Fruit fly (Drosophila melanogaster) whole organism, embryonic: ENCODE data around the gene AsnRS.

ENCODE experiments used
- Aef1 ChIP-seq: fragments of 200-800 bp; sonication (Bioruptor generic); IDR thresholded peaks from 3 replicates; pipeline ENCODE4 v1.3.6; 2022; ENCODE audit warnings: missing biosample characterization, missing genetic modification characterization
- Bdp1 ChIP-seq: fragments of 200-800 bp; sonication (Bioruptor generic); optimal IDR thresholded peaks from 3 replicates; lab custom pipeline; 2016; ENCODE audit warnings: missing biosample characterization, missing genetic modification characterization
- CG10267 ChIP-seq: fragments of 200-800 bp; sonication (Bioruptor generic); optimal IDR thresholded peaks from 2 replicates; lab custom pipeline; 2018; ENCODE audit warnings: missing biosample characterization, mild to moderate bottlenecking, missing genetic modification characterization, moderate library complexity
- CG11398 ChIP-seq: fragments of 200-800 bp; sonication (Bioruptor generic); optimal IDR thresholded peaks from 2 replicates; lab custom pipeline; 2016; ENCODE audit warnings: missing biosample characterization, missing genetic modification characterization
- CG11723 ChIP-seq: fragments of 200-800 bp; sonication (Bioruptor generic); optimal IDR thresholded peaks from 2 replicates; lab custom pipeline; 2017; ENCODE audit warnings: missing biosample characterization, mild to moderate bottlenecking, missing genetic modification characterization
- CG12299 ChIP-seq: fragments of 200-800 bp; sonication (Bioruptor generic); optimal IDR thresholded peaks from 2 replicates; lab custom pipeline; 2018; ENCODE audit warnings: missing biosample characterization, mild to moderate bottlenecking, missing genetic modification characterization
- CG1233 ChIP-seq: fragments of 200-800 bp; sonication (Bioruptor generic); optimal IDR thresholded peaks from 4 replicates; lab custom pipeline; 2018; ENCODE audit warnings: missing biosample characterization, mild to moderate bottlenecking, missing genetic modification characterization
- CG13424 ChIP-seq: fragments of 200-800 bp; sonication (Bioruptor generic); optimal IDR thresholded peaks from 2 replicates; lab custom pipeline; 2019; ENCODE audit warnings: missing biosample characterization, mild to moderate bottlenecking, missing genetic modification characterization, moderate library complexity
- CG14014 ChIP-seq: fragments of 200-800 bp; sonication (Bioruptor generic); IDR thresholded peaks from 2 replicates; pipeline ENCODE4 v1.3.6; 2022; ENCODE audit warnings: missing biosample characterization, missing genetic modification characterization
- CG14965 ChIP-seq: fragments of 200-800 bp; sonication (Bioruptor generic); optimal IDR thresholded peaks from 2 replicates; lab custom pipeline; 2016; ENCODE audit warnings: missing biosample characterization, missing genetic modification characterization, borderline replicate concordance
- CG1529 ChIP-seq: fragments of 200-800 bp; sonication (Bioruptor generic); optimal IDR thresholded peaks from 3 replicates; lab custom pipeline; 2018; ENCODE audit warnings: missing biosample characterization, missing genetic modification characterization
- CG1602 ChIP-seq: fragments of 200-800 bp; sonication (Bioruptor generic); optimal IDR thresholded peaks from 3 replicates; lab custom pipeline; 2016; ENCODE audit warnings: missing biosample characterization, missing genetic modification characterization
- CG17829 ChIP-seq: fragments of 200-800 bp; optimal IDR thresholded peaks from 2 replicates; lab custom pipeline; 2019; ENCODE audit warnings: missing biosample characterization, mild to moderate bottlenecking, missing genetic modification characterization, moderate library complexity
- CG1832 ChIP-seq: fragments of 200-800 bp; sonication (Bioruptor generic); optimal IDR thresholded peaks from 2 replicates; lab custom pipeline; 2017; ENCODE audit warnings: missing biosample characterization, mild to moderate bottlenecking, missing genetic modification characterization, inconsistent platforms
- CG2875 ChIP-seq: fragments of 200-800 bp; sonication (Bioruptor generic); optimal IDR thresholded peaks from 2 replicates; lab custom pipeline; 2017; ENCODE audit warnings: missing biosample characterization, mild to moderate bottlenecking, missing genetic modification characterization, missing genetic modification reagents
- CG31388 ChIP-seq: fragments of 200-800 bp; sonication (Bioruptor generic); optimal IDR thresholded peaks from 2 replicates; lab custom pipeline; 2016; ENCODE audit warnings: missing biosample characterization, missing genetic modification characterization
- CG34224 ChIP-seq: fragments of 200-800 bp; sonication (Bioruptor generic); IDR thresholded peaks from 3 replicates; pipeline ENCODE4 v1.3.6; 2022; ENCODE audit warnings: missing biosample characterization, missing genetic modification characterization; ENCODE audit not compliant: partially characterized antibody
- CG42726 ChIP-seq: fragments of 200-800 bp; sonication (Bioruptor generic); IDR thresholded peaks from 2 replicates; pipeline ENCODE4 v1.3.6; 2022; ENCODE audit warnings: missing biosample characterization, missing genetic modification characterization; ENCODE audit not compliant: partially characterized antibody
- CG6254 ChIP-seq: fragments of 200-800 bp; sonication (Bioruptor generic); optimal IDR thresholded peaks from 3 replicates; lab custom pipeline; 2017; ENCODE audit warnings: mild to moderate bottlenecking, missing biosample characterization, missing genetic modification reagents, missing genetic modification characterization
- CG6272 ChIP-seq: fragments of 200-800 bp; sonication (Bioruptor generic); IDR thresholded peaks from 2 replicates; pipeline ENCODE4 v1.3.6; 2022; ENCODE audit warnings: missing biosample characterization, missing genetic modification characterization
- CG7839 ChIP-seq: fragments of 200-800 bp; sonication (Bioruptor generic); optimal IDR thresholded peaks from 3 replicates; lab custom pipeline; 2018; ENCODE audit warnings: missing biosample characterization, mild to moderate bottlenecking, missing genetic modification characterization, moderate library complexity
- CG7928 ChIP-seq: fragments of 200-800 bp; sonication (Bioruptor generic); optimal IDR thresholded peaks from 2 replicates; lab custom pipeline; 2017; ENCODE audit warnings: missing biosample characterization, mild to moderate bottlenecking, missing genetic modification characterization
- CG9797 ChIP-seq: fragments of 200-800 bp; sonication (Bioruptor generic); optimal IDR thresholded peaks from 3 replicates; lab custom pipeline; 2018; ENCODE audit warnings: missing biosample characterization, mild to moderate bottlenecking, missing genetic modification characterization
- CTCF ChIP-seq: fragments of 200-800 bp; sonication (Bioruptor generic); optimal IDR thresholded peaks from 2 replicates; lab custom pipeline; 2017; ENCODE audit warnings: missing biosample characterization, mild to moderate bottlenecking, missing genetic modification characterization, moderate library complexity
- Dbx ChIP-seq: fragments of 200-800 bp; sonication (Bioruptor generic); IDR thresholded peaks from 3 replicates; pipeline ENCODE4 v1.3.6; 2022; ENCODE audit warnings: missing biosample characterization, missing genetic modification characterization
- Dip3 ChIP-seq: fragments of 200-800 bp; sonication (Bioruptor generic); optimal IDR thresholded peaks from 3 replicates; lab custom pipeline; 2016; ENCODE audit warnings: missing biosample characterization, missing genetic modification characterization
- Ets65A ChIP-seq: fragments of 200-800 bp; sonication (Bioruptor generic); peaks from one replicate; lab custom pipeline; 2016; ENCODE audit warnings: missing biosample characterization, missing genetic modification characterization
- Fer3 ChIP-seq: fragments of 200-800 bp; sonication (Bioruptor generic); optimal IDR thresholded peaks from 2 replicates; lab custom pipeline; 2018; ENCODE audit warnings: missing biosample characterization, mild to moderate bottlenecking, missing genetic modification characterization, moderate library complexity
- Hmr ChIP-seq: fragments of 200-800 bp; sonication (Bioruptor generic); optimal IDR thresholded peaks from 3 replicates; lab custom pipeline; 2017; ENCODE audit warnings: mild to moderate bottlenecking, missing biosample characterization, missing genetic modification reagents, missing genetic modification characterization
- Hr3 ChIP-seq: fragments of 200-800 bp; sonication (Bioruptor generic); optimal IDR thresholded peaks from 3 replicates; lab custom pipeline; 2016; ENCODE audit warnings: missing biosample characterization, missing genetic modification characterization
- Hr39 ChIP-seq: fragments of >200 bp; optimal IDR thresholded peaks from 2 replicates; lab custom pipeline; 2017
- Lhr ChIP-seq: fragments of 200-800 bp; sonication (Bioruptor generic); optimal IDR thresholded peaks from 3 replicates; lab custom pipeline; 2017; ENCODE audit warnings: mild to moderate bottlenecking, missing biosample characterization, missing genetic modification reagents, missing genetic modification characterization
- Lim3 ChIP-seq: fragments of 200-800 bp; sonication (Bioruptor generic); IDR thresholded peaks from 2 replicates; pipeline ENCODE4 v1.3.6; 2022; ENCODE audit warnings: missing biosample characterization, missing genetic modification characterization
- MBD-R2 ChIP-seq: fragments of 200-800 bp; sonication (Bioruptor generic); IDR thresholded peaks from 2 replicates; pipeline ENCODE4 v1.3.6; 2022; ENCODE audit warnings: missing biosample characterization, missing genetic modification characterization
- Rfx ChIP-seq: fragments of 200-800 bp; sonication (Bioruptor generic); IDR thresholded peaks from 2 replicates; pipeline ENCODE4 v1.3.6; 2022; ENCODE audit warnings: missing biosample characterization, missing genetic modification characterization
- bab2 ChIP-seq: fragments of 200-800 bp; sonication (Bioruptor generic); optimal IDR thresholded peaks from 2 replicates; lab custom pipeline; 2016; ENCODE audit warnings: missing biosample characterization, missing genetic modification characterization
- bbx ChIP-seq: fragments of 200-800 bp; sonication (Bioruptor generic); IDR thresholded peaks from 2 replicates; pipeline ENCODE4 v1.3.6; 2022; ENCODE audit warnings: missing biosample characterization, missing genetic modification characterization; ENCODE audit not compliant: partially characterized antibody
- bsh ChIP-seq, 2 experiments: fragments of 200-800 bp; sonication (Bioruptor generic); optimal IDR thresholded peaks; 2 replicates each; lab custom pipeline; 2017 to 2018; ENCODE audit warnings: mild to moderate bottlenecking in 2 of 2, missing biosample characterization in 2 of 2, missing genetic modification characterization in 2 of 2, moderate library complexity in 1 of 2
- disco-r ChIP-seq: fragments of 200-800 bp; sonication (Bioruptor generic); optimal IDR thresholded peaks from 2 replicates; lab custom pipeline; 2016; ENCODE audit warnings: missing biosample characterization, missing genetic modification characterization
- fd3F ChIP-seq: fragments of 200-800 bp; sonication (Bioruptor generic); optimal IDR thresholded peaks from 2 replicates; lab custom pipeline; 2018; ENCODE audit warnings: missing biosample characterization, mild to moderate bottlenecking, missing genetic modification characterization, moderate library complexity
- fd96Cb ChIP-seq: fragments of 200-800 bp; sonication (Bioruptor generic); optimal IDR thresholded peaks from 2 replicates; lab custom pipeline; 2018; ENCODE audit warnings: missing biosample characterization, mild to moderate bottlenecking, missing genetic modification characterization, moderate library complexity
- gt ChIP-seq: fragments of 200-800 bp; sonication (Bioruptor generic); IDR thresholded peaks from 2 replicates; pipeline ENCODE4 v1.3.6; 2022; ENCODE audit warnings: missing biosample characterization, missing genetic modification characterization
- hbn ChIP-seq: fragments of 200-800 bp; sonication (Bioruptor generic); IDR thresholded peaks from 2 replicates; pipeline ENCODE4 v1.3.6; 2022; ENCODE audit warnings: missing biosample characterization, missing genetic modification characterization; ENCODE audit not compliant: partially characterized antibody
- kni ChIP-seq: fragments of 200-800 bp; sonication (Bioruptor generic); optimal IDR thresholded peaks from 3 replicates; lab custom pipeline; 2017; ENCODE audit warnings: mild to moderate bottlenecking, missing biosample characterization, missing genetic modification reagents, missing genetic modification characterization
- pros ChIP-seq: fragments of 200-800 bp; sonication (Bioruptor generic); optimal IDR thresholded peaks from 3 replicates; lab custom pipeline; 2019; ENCODE audit warnings: missing biosample characterization, mild to moderate bottlenecking, missing genetic modification characterization, moderate library complexity
- sc ChIP-seq, 3 experiments: fragments of >200 bp in 2 of 3; fragments of 200-800 bp in 1 of 3; sonication (Bioruptor generic) in 1 of 3; optimal IDR thresholded peaks; 2 replicates in 2 of 3; 3 replicates in 1 of 3; lab custom pipeline; 2017; ENCODE audit warnings: mild to moderate bottlenecking in 1 of 3, missing biosample characterization in 1 of 3, missing genetic modification characterization in 1 of 3, missing genetic modification reagents in 1 of 3
- slou ChIP-seq: fragments of 200-800 bp; sonication (Bioruptor generic); optimal IDR thresholded peaks from 3 replicates; lab custom pipeline; 2016; ENCODE audit warnings: missing biosample characterization, missing genetic modification characterization
- sna ChIP-seq: fragments of 200-800 bp; sonication (Bioruptor generic); IDR thresholded peaks from 2 replicates; pipeline ENCODE4 v1.3.6; 2022; ENCODE audit warnings: missing biosample characterization, missing genetic modification characterization; ENCODE audit not compliant: partially characterized antibody
- twi ChIP-seq: fragments of 200-800 bp; optimal IDR thresholded peaks from 2 replicates; lab custom pipeline; 2019; ENCODE audit warnings: missing biosample characterization, mild to moderate bottlenecking, missing genetic modification characterization, moderate library complexity

AsnRS gene

DNA sequence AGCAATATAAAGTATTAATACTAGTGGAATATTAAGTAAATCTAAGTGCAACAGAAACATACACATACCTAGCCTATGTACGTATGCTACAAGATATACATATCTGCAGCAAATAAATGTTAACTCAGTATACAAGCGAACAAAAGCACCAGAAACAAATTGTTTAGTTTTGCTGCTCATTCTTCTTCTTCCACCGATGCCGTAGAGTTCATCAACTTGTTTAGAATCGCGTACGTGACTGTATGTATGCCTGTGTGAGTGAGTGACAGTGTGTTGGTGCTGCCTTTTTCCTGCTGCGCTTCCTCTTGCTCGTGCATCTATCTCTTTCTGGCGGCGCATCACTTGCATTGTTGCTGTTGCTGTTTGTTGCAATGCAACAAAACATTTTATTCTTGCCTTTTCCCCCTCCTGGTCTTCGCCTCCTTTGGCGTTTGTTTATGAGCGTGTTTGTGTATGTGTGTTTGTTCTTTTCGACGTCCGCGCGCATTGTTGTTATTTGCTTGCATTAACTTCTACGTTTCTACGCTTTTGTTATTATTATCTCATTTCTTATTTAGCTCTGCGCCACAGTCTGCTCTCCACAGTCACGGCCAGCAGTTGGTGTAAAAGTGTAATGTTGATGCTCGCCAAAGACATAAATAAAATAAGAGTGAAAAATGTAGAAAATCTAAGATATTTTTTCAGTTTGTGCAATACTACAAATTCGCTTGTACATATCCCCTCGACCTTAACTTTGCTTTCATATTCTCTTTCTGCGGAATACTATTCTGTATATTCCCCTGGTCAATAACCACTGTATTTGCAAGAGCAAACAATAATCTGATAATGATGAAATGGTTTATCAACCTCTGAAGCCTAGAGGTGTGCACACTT lies 27.2 kb upstream of the AsnRS start (continued):
- TF ChIP-seq Dbx (GFP tag; lab: Robert Waterston, UW), result peak; percentile 10; the same call in 1 of the 3 replicates
- TF ChIP-seq CG42726, result no peak
- peak; percentile 25 for TF ChIP-seq CG1602 (GFP tag; lab: Kevin White, UChicago)
- TF ChIP-seq gt (GFP tag; lab: Robert Waterston, UW), result no peak
- TF ChIP-seq fd3F (GFP tag; lab: Kevin White, UChicago), result no peak
- TF ChIP-seq CG6272 (GFP tag; lab: Robert Waterston, UW), result no peak
- TF ChIP-seq bsh (GFP tag; optimal IDR thresholded peaks at IDR 0.05; lab: Kevin White, UChicago), result peak in 1 of 2 experiments; percentile 48
- peak; percentile 34; the same call in 1 of the 2 replicates for TF ChIP-seq Rfx (GFP tag; lab: Robert Waterston, UW)
- TF ChIP-seq Aef1 (GFP tag; lab: Robert Waterston, UW), result no peak
- TF ChIP-seq Lim3 (GFP tag; lab: Robert Waterston, UW), result no peak
- peak; percentile 11 for TF ChIP-seq CG10267
- TF ChIP-seq CG1233 (GFP tag; lab: Kevin White, UChicago), result no peak
- TF ChIP-seq bab2, result peak; percentile 54
- TF ChIP-seq Hmr (GFP tag; lab: Kevin White, UChicago), result no peak
- no peak for TF ChIP-seq CTCF (GFP tag; lab: Kevin White, UChicago)
- TF ChIP-seq kni, result no peak
- no peak for TF ChIP-seq bbx
- TF ChIP-seq CG7839, result peak; percentile 34
- TF ChIP-seq Ets65A (GFP tag; lab: Kevin White, UChicago), result peak; percentile 93
- TF ChIP-seq sc (optimal IDR thresholded peaks at IDR 0.05; lab: Kevin White, UChicago), result no peak
- peak; percentile 13 for TF ChIP-seq sc (GFP tag; optimal IDR thresholded peaks at IDR 0.05; lab: Kevin White, UChicago)
- TF ChIP-seq CG6254 (GFP tag; lab: Kevin White, UChicago), result peak; percentile 50
- peak; percentile 34 for TF ChIP-seq CG2875 (GFP tag; lab: Kevin White, UChicago)
- TF ChIP-seq CG14965, result no peak
- TF ChIP-seq CG9797 (GFP tag; lab: Kevin White, UChicago), result no peak
- TF ChIP-seq Hr3 (GFP tag; lab: Kevin White, UChicago), result peak; percentile 24
- no peak for TF ChIP-seq twi (tag; lab: Kevin White, UChicago)
- no peak for TF ChIP-seq slou (GFP tag; lab: Kevin White, UChicago)
- no peak for TF ChIP-seq CG17829 (tag; lab: Kevin White, UChicago)
- peak; percentile 46 for TF ChIP-seq fd96Cb
- TF ChIP-seq hbn (GFP tag; lab: Robert Waterston, UW), result no peak
- no peak for TF ChIP-seq CG34224 (GFP tag; lab: Robert Waterston, UW)
- TF ChIP-seq sna, result no peak
- peak; percentile 7 for TF ChIP-seq CG12299
- no peak for TF ChIP-seq MBD-R2
- peak; percentile 20 for TF ChIP-seq Lhr (GFP tag; lab: Kevin White, UChicago)
- TF ChIP-seq CG31388 (GFP tag; lab: Kevin White, UChicago), result no peak
- no peak for TF ChIP-seq Dip3 (GFP tag; lab: Kevin White, UChicago)
- no peak for TF ChIP-seq CG7928 (GFP tag; lab: Kevin White, UChicago)
- TF ChIP-seq CG1529 (GFP tag; lab: Kevin White, UChicago), result peak; percentile 57
- TF ChIP-seq disco-r, result no peak
- TF ChIP-seq pros (GFP tag; lab: Kevin White, UChicago), result no peak
- no peak for TF ChIP-seq CG13424
- no peak for TF ChIP-seq Hr39 (lab: Kevin White, UChicago)
- peak; percentile 26 for TF ChIP-seq CG11398 (GFP tag; lab: Kevin White, UChicago)
- peak; percentile 47 for TF ChIP-seq CG11723
- TF ChIP-seq CG14014, result no peak
- no peak for TF ChIP-seq Fer3 (tag; lab: Kevin White, UChicago)
- no peak for TF ChIP-seq Bdp1 (GFP tag; lab: Kevin White, UChicago)
- peak; percentile 40 for TF ChIP-seq CG1832 (GFP tag; lab: Kevin White, UChicago)
